Worm (Caenorhabditis elegans): ENCODE results near the gene col-114.
"Not testable (repeated sequence)": the region's sequence is repeated elsewhere in the genome, so short reads cannot be mapped to it uniquely, and the experiment has no call there.

ce11 chrIV:7254690-7255089 is 8.2 kb upstream of the col-114 start, which contains the start of gene C06E4.5:
- not testable (repeated sequence) for TF ChIP-seq ceh-82 (tag; optimal IDR thresholded peaks at IDR 0.05); elt-3 (tag; optimal IDR thresholded peaks at IDR 0.05); nhr-77 (tag; optimal IDR thresholded peaks at IDR 0.05); nfya-1 (tag; optimal IDR thresholded peaks at IDR 0.05; ENCODE audit: insufficient read depth); elt-1 (tag; optimal IDR thresholded peaks at IDR 0.05); lin-39 (tag; optimal IDR thresholded peaks at IDR 0.05); skn-1 (tag; optimal IDR thresholded peaks at IDR 0.05); unc-39 (tag; optimal IDR thresholded peaks at IDR 0.05); sea-2 (GFP tag; optimal IDR thresholded peaks at IDR 0.05); egl-27 (tag; optimal IDR thresholded peaks at IDR 0.05); nhr-237 (tag; optimal IDR thresholded peaks at IDR 0.05); pha-4 (tag; optimal IDR thresholded peaks at IDR 0.05); snpc-4 (tag; optimal IDR thresholded peaks at IDR 0.05)
